Worm (Caenorhabditis elegans): ENCODE measurements around the gene C44B11.1.

ce11 chrIII:3116969-3117368, 38.1 kb upstream of the C44B11.1 start:
- TF ChIP-seq him-1 (tag; optimal IDR thresholded peaks at IDR 0.05) (no peak), W03F9.2 (tag; optimal IDR thresholded peaks at IDR 0.05) (no peak)
